Fruit fly (Drosophila melanogaster) whole organism, embryonic: ENCODE measurements around the gene FASN2.

ENCODE experiments used
- Atf-2 ChIP-seq: fragments of 200-800 bp; sonication (Bioruptor generic); optimal IDR thresholded peaks from 2 replicates; lab custom pipeline; 2016; ENCODE audit warnings: missing biosample characterization, missing genetic modification characterization
- BEAF-32 ChIP-seq: fragments of 200-800 bp; sonication (Bioruptor generic); optimal IDR thresholded peaks from 3 replicates; lab custom pipeline; 2017; ENCODE audit warnings: missing biosample characterization, missing genetic modification characterization, mild to moderate bottlenecking, moderate library complexity, missing genetic modification reagents
- Bgb ChIP-seq: fragments of 200-800 bp; sonication (Bioruptor generic); IDR thresholded peaks from 2 replicates; pipeline ENCODE4 v1.3.6; 2022; ENCODE audit warnings: missing biosample characterization, missing genetic modification characterization; ENCODE audit not compliant: partially characterized antibody
- CG10274 ChIP-seq: fragments of 200-800 bp; sonication (Bioruptor generic); optimal IDR thresholded peaks from 3 replicates; lab custom pipeline; 2017; ENCODE audit warnings: missing biosample characterization, mild to moderate bottlenecking, missing genetic modification characterization
- CG1233 ChIP-seq: fragments of 200-800 bp; sonication (Bioruptor generic); optimal IDR thresholded peaks from 4 replicates; lab custom pipeline; 2018; ENCODE audit warnings: missing biosample characterization, mild to moderate bottlenecking, missing genetic modification characterization
- CG1647 ChIP-seq: fragments of 200-800 bp; sonication (Bioruptor generic); optimal IDR thresholded peaks from 3 replicates; lab custom pipeline; 2016; ENCODE audit warnings: missing biosample characterization, missing genetic modification characterization
- CG17385 ChIP-seq: fragments of 200-800 bp; sonication (Bioruptor generic); optimal IDR thresholded peaks from 3 replicates; lab custom pipeline; 2018; ENCODE audit warnings: missing biosample characterization, mild to moderate bottlenecking, missing genetic modification characterization
- CG2120 ChIP-seq: fragments of 200-800 bp; sonication (Bioruptor generic); optimal IDR thresholded peaks from 3 replicates; lab custom pipeline; 2016; ENCODE audit warnings: missing biosample characterization, missing genetic modification characterization
- CG2199 ChIP-seq: fragments of 200-800 bp; sonication (Bioruptor generic); IDR thresholded peaks from 3 replicates; pipeline ENCODE4 v1.3.6; 2022; ENCODE audit warnings: missing biosample characterization, missing genetic modification characterization
- CG3281 ChIP-seq: fragments of 200-800 bp; sonication (Bioruptor generic); optimal IDR thresholded peaks from 3 replicates; lab custom pipeline; 2017; ENCODE audit warnings: missing biosample characterization, mild to moderate bottlenecking, missing genetic modification characterization
- CG33557 ChIP-seq: fragments of 200-800 bp; sonication (Bioruptor generic); optimal IDR thresholded peaks from 2 replicates; lab custom pipeline; 2019; ENCODE audit warnings: missing biosample characterization, mild to moderate bottlenecking, missing genetic modification characterization, moderate library complexity
- CG34376 ChIP-seq: fragments of 200-800 bp; sonication (Bioruptor generic); optimal IDR thresholded peaks from 2 replicates; lab custom pipeline; 2018; ENCODE audit warnings: missing biosample characterization, mild to moderate bottlenecking, missing genetic modification characterization
- CG6272 ChIP-seq: fragments of 200-800 bp; sonication (Bioruptor generic); IDR thresholded peaks from 2 replicates; pipeline ENCODE4 v1.3.6; 2022; ENCODE audit warnings: missing biosample characterization, missing genetic modification characterization
- Camta ChIP-seq: fragments of 200-800 bp; sonication (Bioruptor generic); optimal IDR thresholded peaks from 2 replicates; lab custom pipeline; 2016; ENCODE audit warnings: missing biosample characterization, missing genetic modification characterization
- D19A ChIP-seq: fragments of 200-800 bp; optimal IDR thresholded peaks from 3 replicates; lab custom pipeline; 2019; ENCODE audit warnings: missing biosample characterization, mild to moderate bottlenecking, missing genetic modification characterization, moderate library complexity
- Dll ChIP-seq: fragments of 200-800 bp; sonication (Bioruptor generic); IDR thresholded peaks from 4 replicates; pipeline ENCODE4 v1.3.6; 2022; ENCODE audit warnings: missing biosample characterization, missing genetic modification characterization; ENCODE audit not compliant: partially characterized antibody
- E2f2 ChIP-seq: fragments of 200-800 bp; sonication (Bioruptor generic); IDR thresholded peaks from 2 replicates; pipeline ENCODE4 v1.3.6; 2022; ENCODE audit warnings: missing biosample characterization, missing genetic modification characterization
- Jarid2 ChIP-seq: fragments of 200-800 bp; sonication (Bioruptor generic); optimal IDR thresholded peaks from 3 replicates; lab custom pipeline; 2017; ENCODE audit warnings: mild to moderate bottlenecking, missing biosample characterization, missing genetic modification reagents, missing genetic modification characterization
- Neu2 ChIP-seq: fragments of 200-800 bp; sonication (Bioruptor generic); optimal IDR thresholded peaks from 3 replicates; lab custom pipeline; 2016; ENCODE audit warnings: missing biosample characterization, missing genetic modification characterization, borderline replicate concordance
- Opbp ChIP-seq: fragments of 200-800 bp; sonication (Bioruptor generic); IDR thresholded peaks from 3 replicates; pipeline ENCODE4 v1.3.6; 2022; ENCODE audit warnings: missing biosample characterization, missing genetic modification characterization; ENCODE audit not compliant: partially characterized antibody
- Ptx1 ChIP-seq: fragments of 200-800 bp; sonication (Bioruptor generic); IDR thresholded peaks from 2 replicates; pipeline ENCODE4 v1.3.6; 2022; ENCODE audit warnings: missing biosample characterization, missing genetic modification characterization
- al ChIP-seq: fragments of 200-800 bp; sonication (Bioruptor generic); IDR thresholded peaks from 2 replicates; pipeline ENCODE4 v1.3.6; 2022; ENCODE audit warnings: missing biosample characterization, missing genetic modification characterization
- az2 ChIP-seq: fragments of 200-800 bp; sonication (Bioruptor generic); optimal IDR thresholded peaks from 3 replicates; lab custom pipeline; 2016; ENCODE audit warnings: missing biosample characterization, missing genetic modification characterization
- bcd ChIP-seq: fragments of 200-800 bp; sonication (Bioruptor generic); optimal IDR thresholded peaks from 2 replicates; lab custom pipeline; 2017; ENCODE audit warnings: missing biosample characterization, mild to moderate bottlenecking, missing genetic modification characterization
- cato ChIP-seq: fragments of 200-800 bp; sonication (Bioruptor generic); optimal IDR thresholded peaks from 2 replicates; lab custom pipeline; 2016; ENCODE audit warnings: missing biosample characterization, missing genetic modification characterization, borderline replicate concordance
- chinmo ChIP-seq: fragments of 200-800 bp; sonication (Bioruptor generic); IDR thresholded peaks from 4 replicates; pipeline ENCODE4 v1.3.6; 2022; ENCODE audit warnings: missing biosample characterization, missing genetic modification characterization; ENCODE audit not compliant: partially characterized antibody
- crp ChIP-seq, 2 experiments: fragments of 200-800 bp; sonication (Bioruptor generic); optimal IDR thresholded peaks; 2 replicates in 1 of 2; 3 replicates in 1 of 2; lab custom pipeline; 2017; ENCODE audit warnings: missing biosample characterization in 2 of 2, missing genetic modification characterization in 2 of 2, mild to moderate bottlenecking in 1 of 2, moderate library complexity in 1 of 2
- cwo ChIP-seq: fragments of 200-800 bp; sonication (Bioruptor generic); optimal IDR thresholded peaks from 3 replicates; lab custom pipeline; 2017; ENCODE audit warnings: missing biosample characterization, missing genetic modification characterization, mild to moderate bottlenecking, moderate library complexity, missing genetic modification reagents
- dmrt99B ChIP-seq: fragments of 200-800 bp; sonication (Bioruptor generic); optimal IDR thresholded peaks from 2 replicates; lab custom pipeline; 2018; ENCODE audit warnings: missing biosample characterization, mild to moderate bottlenecking, missing genetic modification characterization, moderate library complexity
- exex ChIP-seq: fragments of 200-800 bp; sonication (Bioruptor generic); optimal IDR thresholded peaks from 4 replicates; lab custom pipeline; 2018; ENCODE audit warnings: missing biosample characterization, mild to moderate bottlenecking, missing genetic modification characterization, moderate library complexity
- fd64A ChIP-seq: fragments of 200-800 bp; sonication (Bioruptor generic); optimal IDR thresholded peaks from 3 replicates; lab custom pipeline; 2018; ENCODE audit warnings: missing biosample characterization, mild to moderate bottlenecking, missing genetic modification characterization
- hb ChIP-seq: fragments of 200-800 bp; sonication (Bioruptor generic); IDR thresholded peaks from 3 replicates; pipeline ENCODE4 v1.3.6; 2022; ENCODE audit warnings: missing biosample characterization, missing genetic modification characterization; ENCODE audit not compliant: partially characterized antibody
- her ChIP-seq: fragments of 200-800 bp; sonication (Bioruptor generic); optimal IDR thresholded peaks from 2 replicates; lab custom pipeline; 2016; ENCODE audit warnings: missing biosample characterization, missing genetic modification characterization
- lilli ChIP-seq: fragments of 200-800 bp; sonication (Bioruptor generic); optimal IDR thresholded peaks from 3 replicates; lab custom pipeline; 2016; ENCODE audit warnings: missing biosample characterization, missing genetic modification characterization
- nmo ChIP-seq: fragments of 200-800 bp; sonication (Bioruptor generic); optimal IDR thresholded peaks from 2 replicates; lab custom pipeline; 2018; ENCODE audit warnings: missing biosample characterization, mild to moderate bottlenecking, missing genetic modification characterization, moderate library complexity
- org-1 ChIP-seq: fragments of 200-800 bp; sonication (Bioruptor generic); optimal IDR thresholded peaks from 2 replicates; lab custom pipeline; 2017; ENCODE audit warnings: missing biosample characterization, missing genetic modification characterization
- prd ChIP-seq, 3 experiments: fragments of >200 bp in 2 of 3; fragments of 200-800 bp in 1 of 3; sonication (Bioruptor generic) in 1 of 3; optimal IDR thresholded peaks in 2 of 3; IDR thresholded peaks in 1 of 3; 2 replicates in 2 of 3; 3 replicates in 1 of 3; pipeline versions ENCODE4 v1.3.6 to Lab custom; 2017 to 2022; ENCODE audit warnings: missing biosample characterization in 1 of 3, missing genetic modification characterization in 1 of 3
- ro ChIP-seq: fragments of 200-800 bp; sonication (Bioruptor generic); IDR thresholded peaks from 2 replicates; pipeline ENCODE4 v1.3.6; 2022; ENCODE audit warnings: missing biosample characterization, missing genetic modification characterization
- sc ChIP-seq, 3 experiments: fragments of >200 bp in 2 of 3; fragments of 200-800 bp in 1 of 3; sonication (Bioruptor generic) in 1 of 3; optimal IDR thresholded peaks; 2 replicates in 2 of 3; 3 replicates in 1 of 3; lab custom pipeline; 2017; ENCODE audit warnings: mild to moderate bottlenecking in 1 of 3, missing biosample characterization in 1 of 3, missing genetic modification characterization in 1 of 3, missing genetic modification reagents in 1 of 3
- scrt ChIP-seq: fragments of 200-800 bp; sonication (Bioruptor generic); optimal IDR thresholded peaks from 2 replicates; lab custom pipeline; 2018; ENCODE audit warnings: missing biosample characterization, mild to moderate bottlenecking, missing genetic modification characterization, moderate library complexity
- sima ChIP-seq: fragments of 200-800 bp; sonication (Bioruptor generic); optimal IDR thresholded peaks from 2 replicates; lab custom pipeline; 2016; ENCODE audit warnings: missing biosample characterization, missing genetic modification characterization
- slbo ChIP-seq: fragments of 200-800 bp; sonication (Bioruptor generic); IDR thresholded peaks from 2 replicates; pipeline ENCODE4 v1.3.6; 2022; ENCODE audit warnings: missing biosample characterization, missing genetic modification characterization
- sug ChIP-seq: fragments of 200-800 bp; optimal IDR thresholded peaks from 2 replicates; lab custom pipeline; 2019; ENCODE audit warnings: missing biosample characterization, mild to moderate bottlenecking, missing genetic modification characterization, moderate library complexity
- tio ChIP-seq: fragments of 200-800 bp; sonication (Bioruptor generic); optimal IDR thresholded peaks from 2 replicates; lab custom pipeline; 2017; ENCODE audit warnings: missing biosample characterization, missing genetic modification characterization, inconsistent platforms
- unc-4 ChIP-seq: fragments of 200-800 bp; sonication (Bioruptor generic); IDR thresholded peaks from 2 replicates; pipeline ENCODE4 v1.3.6; 2022; ENCODE audit warnings: missing biosample characterization, missing genetic modification characterization; ENCODE audit not compliant: partially characterized antibody
- zfh2 ChIP-seq: fragments of 200-800 bp; sonication (Bioruptor generic); optimal IDR thresholded peaks from 2 replicates; lab custom pipeline; 2016; ENCODE audit warnings: missing biosample characterization, missing genetic modification characterization

Gene FASN2

dm6 chr2L:3055710-3056447, 12.1 kb downstream of the FASN2 start (continued):
- TF ChIP-seq BEAF-32, result peak; percentile 50
- peak; percentile 64 for TF ChIP-seq sug (tag; lab: Kevin White, UChicago)
- no peak for TF ChIP-seq prd (optimal IDR thresholded peaks at IDR 0.05; lab: Kevin White, UChicago)
- peak; percentile 40; the same call in 2 of the 3 replicates for TF ChIP-seq prd (GFP tag; IDR thresholded peaks at IDR 0.05; lab: Robert Waterston, UW)
- TF ChIP-seq al (GFP tag; lab: Robert Waterston, UW), result peak; percentile 5; the same call in 1 of the 2 replicates
- TF ChIP-seq cato (GFP tag; lab: Kevin White, UChicago), result no peak
- peak; percentile 45 for TF ChIP-seq Neu2 (GFP tag; lab: Kevin White, UChicago)
- no peak for TF ChIP-seq CG33557
- TF ChIP-seq CG10274 (GFP tag; lab: Kevin White, UChicago), result peak; percentile 62
- no peak for TF ChIP-seq her (GFP tag; lab: Kevin White, UChicago)
- TF ChIP-seq exex (tag; lab: Kevin White, UChicago), result peak; percentile 96
- TF ChIP-seq fd64A (GFP tag; lab: Kevin White, UChicago), result no peak
- TF ChIP-seq CG6272 (GFP tag; lab: Robert Waterston, UW), result no peak
- TF ChIP-seq CG3281 (GFP tag; lab: Kevin White, UChicago), result peak; percentile 66
- no peak for TF ChIP-seq Jarid2
- TF ChIP-seq bcd (GFP tag; lab: Kevin White, UChicago), result peak; percentile 51
- TF ChIP-seq Camta (GFP tag; lab: Kevin White, UChicago), result peak; percentile 30
- peak; percentile 34 for TF ChIP-seq zfh2 (GFP tag; lab: Kevin White, UChicago)
- TF ChIP-seq org-1 (GFP tag; lab: Kevin White, UChicago), result peak; percentile 31
- TF ChIP-seq CG2120, result peak; percentile 65
- 0 out of 3 replicates have a peak, but pooled peaks have one; percentile 52 for TF ChIP-seq Opbp (GFP tag; lab: Robert Waterston, UW)
- peak; percentile 48; the same call in 1 of the 2 replicates for TF ChIP-seq Bgb
- TF ChIP-seq CG1233, result peak; percentile 12
- peak; percentile 55 for TF ChIP-seq tio
- no peak for TF ChIP-seq sc (optimal IDR thresholded peaks at IDR 0.05; lab: Kevin White, UChicago)
- peak; percentile 22 for TF ChIP-seq sc (GFP tag; optimal IDR thresholded peaks at IDR 0.05; lab: Kevin White, UChicago)
- TF ChIP-seq dmrt99B (tag; lab: Kevin White, UChicago), result peak; percentile 59
- no peak for TF ChIP-seq CG2199
- 0 out of 4 replicates have a peak, but pooled peaks have one; percentile 31 for TF ChIP-seq chinmo (GFP tag; lab: Robert Waterston, UW)
- peak; percentile 94 for TF ChIP-seq D19A (tag; lab: Kevin White, UChicago)
- peak; percentile 67 for TF ChIP-seq slbo
- peak; percentile 6 for TF ChIP-seq scrt (GFP tag; lab: Kevin White, UChicago)
- TF ChIP-seq CG34376 (GFP tag; lab: Kevin White, UChicago), result peak; percentile 63
- TF ChIP-seq Atf-2 (GFP tag; lab: Kevin White, UChicago), result peak; percentile 33
- TF ChIP-seq cwo (GFP tag; lab: Kevin White, UChicago), result peak; percentile 94
- peak; percentile 50 for TF ChIP-seq lilli (GFP tag; lab: Kevin White, UChicago)
- 0 out of 2 replicates have a peak, but pooled peaks have one; percentile 19 for TF ChIP-seq ro (GFP tag; lab: Robert Waterston, UW)
- TF ChIP-seq E2f2 (GFP tag; lab: Robert Waterston, UW), result peak; percentile 80
- no peak for TF ChIP-seq hb (GFP tag; lab: Robert Waterston, UW)
- TF ChIP-seq nmo, result peak; percentile 56
- TF ChIP-seq az2, result peak; percentile 66
- TF ChIP-seq sima (GFP tag; lab: Kevin White, UChicago), result no peak
- TF ChIP-seq unc-4 (GFP tag; lab: Robert Waterston, UW), result peak; percentile 51
- TF ChIP-seq CG1647 (GFP tag; lab: Kevin White, UChicago), result peak; percentile 13
- no peak for TF ChIP-seq CG17385 (GFP tag; lab: Kevin White, UChicago)
- peak in 1 of 2 experiments; percentile 60 for TF ChIP-seq crp (GFP tag; optimal IDR thresholded peaks at IDR 0.05; lab: Kevin White, UChicago)
- TF ChIP-seq Ptx1 (GFP tag; lab: Robert Waterston, UW), result peak; percentile 52
- TF ChIP-seq Dll, result peak; percentile 53; the same call in 2 of the 4 replicates
